Worm (Caenorhabditis elegans): ENCODE data around the gene rpl-10.

Gene rpl-10

ce11 chrII:8185016-8185493, 41.4 kb downstream of the rpl-10 start, which contains the start of the genes mig-5 and cct-1 (continued):
- peak; percentile 86 for TF ChIP-seq unc-62 (GFP tag; optimal IDR thresholded peaks at IDR 0.05)
- no peak for TF ChIP-seq mls-2 (tag; optimal IDR thresholded peaks at IDR 0.05)
- no peak for TF ChIP-seq nhr-28 (tag; optimal IDR thresholded peaks at IDR 0.05)
- peak; percentile 60 for TF ChIP-seq nhr-2 (tag; optimal IDR thresholded peaks at IDR 0.05)

ce11 chrII:8187516-8187915, 43.8 kb downstream of the rpl-10 start:
- no peak for TF ChIP-seq hlh-1 (tag; optimal IDR thresholded peaks at IDR 0.05)
- TF ChIP-seq ceh-39 (tag; optimal IDR thresholded peaks at IDR 0.05): no peak
- TF ChIP-seq ceh-83 (GFP tag; optimal IDR thresholded peaks at IDR 0.05): no peak
- TF ChIP-seq mep-1 (tag; optimal IDR thresholded peaks at IDR 0.05): no peak
- no peak for TF ChIP-seq nhr-76 (tag; optimal IDR thresholded peaks at IDR 0.05)
- TF ChIP-seq lin-13 (tag; optimal IDR thresholded peaks at IDR 0.05): no peak
- TF ChIP-seq lin-32 (GFP tag; optimal IDR thresholded peaks at IDR 0.05): no peak
- TF ChIP-seq bed-3 (GFP tag; optimal IDR thresholded peaks at IDR 0.05): no peak
- no peak for TF ChIP-seq sem-2 (GFP tag; optimal IDR thresholded peaks at IDR 0.05)
- no peak for TF ChIP-seq ztf-11 (tag; optimal IDR thresholded peaks at IDR 0.05)
- TF ChIP-seq unc-62 (GFP tag; optimal IDR thresholded peaks at IDR 0.05): no peak
- no peak for TF ChIP-seq nhr-2 (tag; optimal IDR thresholded peaks at IDR 0.05)
- no peak for TF ChIP-seq mls-2 (tag; optimal IDR thresholded peaks at IDR 0.05)
- no peak for TF ChIP-seq snpc-4 (tag; optimal IDR thresholded peaks at IDR 0.05)
- no peak for TF ChIP-seq lsy-2 (tag; optimal IDR thresholded peaks at IDR 0.05)
- no peak for TF ChIP-seq cnd-1 (tag; optimal IDR thresholded peaks at IDR 0.05)
- TF ChIP-seq nhr-28 (tag; optimal IDR thresholded peaks at IDR 0.05): no peak
- no peak for TF ChIP-seq M03D4.4 (tag; optimal IDR thresholded peaks at IDR 0.05)

ce11 chrII:8190455-8190854, 46.8 kb downstream of the rpl-10 start, which contains the start of gene T05C12.8:
Gene T05C12.8 (minus strand): TSS chrII:8190555.
- TF ChIP-seq blmp-1 (tag; optimal IDR thresholded peaks at IDR 0.05): no peak
- peak; percentile 15 for TF ChIP-seq ces-1 (GFP tag; optimal IDR thresholded peaks at IDR 0.05)

- TF ChIP-seq elt-3 (tag; optimal IDR thresholded peaks at IDR 0.05): no peak
- TF ChIP-seq blmp-1 (tag; optimal IDR thresholded peaks at IDR 0.05): no peak
- no peak for TF ChIP-seq ceh-83 (GFP tag; optimal IDR thresholded peaks at IDR 0.05)
- TF ChIP-seq nhr-237 (tag; optimal IDR thresholded peaks at IDR 0.05): no peak
- no peak for TF ChIP-seq flh-1 (GFP tag; optimal IDR thresholded peaks at IDR 0.05)
- no peak for TF ChIP-seq ceh-39 (tag; optimal IDR thresholded peaks at IDR 0.05)
- TF ChIP-seq drap-1 (GFP tag; optimal IDR thresholded peaks at IDR 0.05): no peak
- TF ChIP-seq mep-1 (tag; optimal IDR thresholded peaks at IDR 0.05): no peak
- TF ChIP-seq lin-13 (tag; optimal IDR thresholded peaks at IDR 0.05): no peak
- no peak for TF ChIP-seq tbx-8 (GFP tag; optimal IDR thresholded peaks at IDR 0.05)
- no peak for TF ChIP-seq ces-1 (GFP tag; optimal IDR thresholded peaks at IDR 0.05)
- no peak for TF ChIP-seq nhr-2 (tag; optimal IDR thresholded peaks at IDR 0.05)
Measured at ce11 chrII:8193126-8193525, 49.4 kb downstream of the rpl-10 start, which contains the start of gene T05C12.9. Gene T05C12.9 (minus strand): TSS chrII:8193226.

- no peak for TF ChIP-seq hlh-1 (tag; optimal IDR thresholded peaks at IDR 0.05)
- no peak for TF ChIP-seq nhr-28 (tag; optimal IDR thresholded peaks at IDR 0.05)
- no peak for TF ChIP-seq unc-120 (tag; optimal IDR thresholded peaks at IDR 0.05; ENCODE audit: poor library complexity, severe bottlenecking)
- no peak for TF ChIP-seq nhr-2 (tag; optimal IDR thresholded peaks at IDR 0.05)
- TF ChIP-seq tbx-8 (GFP tag; optimal IDR thresholded peaks at IDR 0.05): no peak
- no peak for TF ChIP-seq mep-1 (tag; optimal IDR thresholded peaks at IDR 0.05)
Measured at ce11 chrII:8193922-8194321, 50.2 kb downstream of the rpl-10 start.

All from whole organism, mixed stage, embryonic.